Fruit fly (Drosophila melanogaster): ENCODE measurements around the gene CG12607.

- TF ChIP-seq CTCF (optimal IDR thresholded peaks at IDR 0.05): no peak
- TF ChIP-seq CG8478 (optimal IDR thresholded peaks at IDR 0.05): no peak
Measured at dm6 chr3L:4411951-4412350, 34.4 kb upstream of the CG12607 start.

Data from S2 (cell line).